Worm (Caenorhabditis elegans) whole organism, L2 larva: ENCODE results near the gene rpl-20.

ENCODE experiments used
- R02D3.7 ChIP-seq: fragments of 150-350 bp; optimal IDR thresholded peaks from 2 replicates; lab custom pipeline; 2014; ENCODE audit warnings: missing biosample characterization, missing genetic modification characterization
- ceh-16 ChIP-seq: fragments of 150-350 bp; optimal IDR thresholded peaks from 2 replicates; lab custom pipeline; 2014; ENCODE audit warnings: missing biosample characterization, missing genetic modification characterization
- lin-39 ChIP-seq: fragments of 150-350 bp; optimal IDR thresholded peaks from 2 replicates; lab custom pipeline; 2014; ENCODE audit warnings: missing biosample characterization, missing genetic modification reagents, missing genetic modification characterization
- lsy-2 ChIP-seq, 2 experiments: fragments of 150-350 bp in 1 of 2; sonication (generic microtip) in 1 of 2; optimal IDR thresholded peaks; 2 replicates each; lab custom pipeline; 2014 to 2017; ENCODE audit warnings: missing biosample characterization in 2 of 2, missing genetic modification characterization in 2 of 2
- nhr-6 ChIP-seq: fragments of 150-350 bp; optimal IDR thresholded peaks from 2 replicates; lab custom pipeline; 2014; ENCODE audit warnings: missing biosample characterization, missing genetic modification characterization
- sem-4 ChIP-seq: fragments of 150-350 bp; optimal IDR thresholded peaks from 2 replicates; lab custom pipeline; 2014; ENCODE audit warnings: missing biosample characterization, missing genetic modification reagents, missing genetic modification characterization
- snpc-4 ChIP-seq: fragments of 150-350 bp; optimal IDR thresholded peaks from 2 replicates; lab custom pipeline; 2014; ENCODE audit warnings: missing biosample characterization, missing genetic modification characterization
- ztf-11 ChIP-seq: sonication (generic microtip); optimal IDR thresholded peaks from 2 replicates; lab custom pipeline; 2017; ENCODE audit warnings: missing biosample characterization, missing genetic modification characterization

ce11 chrIV:4744167-4744566 is 5.4 kb downstream of the rpl-20 start, which contains the start of gene hoe-1:
- TF ChIP-seq nhr-6 = no peak
- TF ChIP-seq snpc-4 (tag; lab: Kevin White, UChicago) = no peak
- no peak for TF ChIP-seq ztf-11 (tag; lab: Kevin White, UChicago)
- no peak for TF ChIP-seq sem-4 (tag; lab: Kevin White, UChicago)
- no peak for TF ChIP-seq lsy-2 (tag; optimal IDR thresholded peaks at IDR 0.05; lab: Kevin White, UChicago)
- no peak for TF ChIP-seq ceh-16 (tag; lab: Kevin White, UChicago)
- TF ChIP-seq R02D3.7 (tag; lab: Kevin White, UChicago) = no peak
- TF ChIP-seq lin-39 (tag; lab: Kevin White, UChicago) = no peak
